Fruit fly (Drosophila melanogaster): Measurements from ENCODE around the gene CG46306.

CG46306 gene

DNA sequence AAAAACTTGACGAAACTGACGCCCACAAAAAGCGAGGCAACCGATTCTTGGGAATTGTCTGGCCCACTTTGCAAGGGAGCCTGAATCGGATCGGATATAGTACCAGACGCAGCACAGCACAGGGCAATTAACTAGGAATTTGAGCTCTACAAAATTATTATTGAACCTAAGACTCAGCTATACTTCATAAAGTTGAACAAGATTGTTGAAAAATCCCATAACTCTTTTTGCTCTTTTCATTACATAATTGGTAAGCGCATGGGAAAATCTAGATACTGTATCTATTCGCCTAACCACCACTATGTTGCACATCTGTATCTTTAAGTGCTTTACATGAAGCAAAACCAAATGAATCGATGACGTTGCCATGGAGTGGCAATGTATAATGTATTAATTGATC is 2.2 kb downstream of the CG46306 start (continued):
- TF ChIP-seq CG31627 (GFP tag; optimal IDR thresholded peaks at IDR 0.05) = peak; percentile 58
- peak; percentile 81 for TF ChIP-seq CG10631 (GFP tag; optimal IDR thresholded peaks at IDR 0.05)
- peak; percentile 63 for TF ChIP-seq lz (GFP tag; optimal IDR thresholded peaks at IDR 0.05)
- TF ChIP-seq CG6854 (GFP tag; optimal IDR thresholded peaks at IDR 0.05) = no peak
- peak; percentile 79 for TF ChIP-seq spab (GFP tag; optimal IDR thresholded peaks at IDR 0.05)
- peak; percentile 92 for TF ChIP-seq eg (GFP tag; IDR thresholded peaks at IDR 0.05)
- peak; percentile 84 for TF ChIP-seq Eip75B (GFP tag; optimal IDR thresholded peaks at IDR 0.05)
- peak; percentile 62 for TF ChIP-seq CG4318 (GFP tag; optimal IDR thresholded peaks at IDR 0.05)
- peak; percentile 78 for TF ChIP-seq CG6792 (GFP tag; optimal IDR thresholded peaks at IDR 0.05)
- TF ChIP-seq CG9139 (GFP tag; optimal IDR thresholded peaks at IDR 0.05) = peak; percentile 74
- TF ChIP-seq CG8319 (GFP tag; optimal IDR thresholded peaks at IDR 0.05) = peak; percentile 66
- peak; percentile 62 for TF ChIP-seq esn (GFP tag; optimal IDR thresholded peaks at IDR 0.05)
- TF ChIP-seq Ets21C (GFP tag; optimal IDR thresholded peaks at IDR 0.05) = peak; percentile 32
- peak; percentile 65 for TF ChIP-seq svp (GFP tag)

DNA sequence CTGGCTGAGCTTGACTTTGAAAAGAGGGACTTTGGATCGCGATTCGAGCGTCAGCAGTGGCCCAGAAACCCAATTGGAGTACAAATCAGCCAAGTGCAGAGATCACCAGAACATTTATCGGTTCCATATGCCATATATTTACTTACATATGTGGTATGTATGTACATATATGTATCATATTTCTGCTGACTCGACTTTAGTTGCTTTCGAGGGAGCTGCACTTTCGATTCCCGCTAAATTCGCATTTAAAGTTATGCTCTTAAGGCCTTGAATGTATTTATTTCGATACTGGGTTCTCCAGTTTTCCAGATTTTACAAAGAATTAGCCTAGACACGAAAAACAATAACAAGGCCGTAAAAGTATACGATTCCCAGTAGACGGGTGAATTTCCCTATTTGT is 3.5 kb downstream of the CG46306 start:
- TF ChIP-seq achi (GFP tag; optimal IDR thresholded peaks at IDR 0.05) = no peak
- no peak for TF ChIP-seq CG8632 (GFP tag; optimal IDR thresholded peaks at IDR 0.05)
- no peak for TF ChIP-seq CG34406 (GFP tag; optimal IDR thresholded peaks at IDR 0.05)
- no peak for TF ChIP-seq CG16779 (tag; optimal IDR thresholded peaks at IDR 0.05)
- no peak for TF ChIP-seq Sox15 (GFP tag; optimal IDR thresholded peaks at IDR 0.05)
- no peak for TF ChIP-seq CG10669 (GFP tag; optimal IDR thresholded peaks at IDR 0.05)
- TF ChIP-seq CG6276 (GFP tag; optimal IDR thresholded peaks at IDR 0.05) = no peak

DNA sequence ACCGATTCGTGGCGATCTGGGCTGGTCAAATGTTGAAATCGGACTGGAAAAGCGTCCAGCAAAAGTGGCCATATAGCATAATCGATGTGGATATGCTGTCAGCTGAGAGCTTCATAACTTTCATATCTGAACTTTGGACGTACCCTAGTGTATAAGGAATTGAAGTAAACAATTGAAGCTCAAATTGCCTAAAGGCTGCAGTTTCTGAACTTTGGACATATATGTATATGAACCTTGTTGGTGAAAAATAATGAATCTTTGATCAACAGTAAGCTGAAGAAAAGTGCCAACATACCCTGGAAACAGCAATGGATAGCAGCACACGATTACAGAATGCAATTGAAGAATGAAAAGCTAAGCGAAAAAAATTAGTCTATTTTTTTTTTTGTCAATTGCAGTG is 5.2 kb downstream of the CG46306 start:
- TF ChIP-seq acj6 (GFP tag; optimal IDR thresholded peaks at IDR 0.05) (peak; percentile 6), CG11902 (GFP tag; optimal IDR thresholded peaks at IDR 0.05) (no peak), CG6792 (GFP tag; optimal IDR thresholded peaks at IDR 0.05) (no peak), pdm3 (GFP tag; optimal IDR thresholded peaks at IDR 0.05) (no peak), CG8319 (GFP tag; optimal IDR thresholded peaks at IDR 0.05) (no peak), CG8119 (GFP tag; IDR thresholded peaks at IDR 0.05) (peak; percentile 24; the same call in 1 of the 3 replicates), achi (GFP tag; optimal IDR thresholded peaks at IDR 0.05) (peak; percentile 19), ss (GFP tag; optimal IDR thresholded peaks at IDR 0.05) (no peak), CG7368 (GFP tag; optimal IDR thresholded peaks at IDR 0.05) (no peak), Hr4 (GFP tag; optimal IDR thresholded peaks at IDR 0.05) (peak; percentile 0), CG6854 (GFP tag; optimal IDR thresholded peaks at IDR 0.05) (no peak), esn (GFP tag; optimal IDR thresholded peaks at IDR 0.05) (peak; percentile 1), CG11294 (GFP tag; IDR thresholded peaks at IDR 0.05) (no peak), Lpt (GFP tag; optimal IDR thresholded peaks at IDR 0.05) (no peak), fd85E (GFP tag; optimal IDR thresholded peaks at IDR 0.05) (no peak), Sox14 (GFP tag; optimal IDR thresholded peaks at IDR 0.05) (peak; percentile 8), CG6163 (GFP tag; IDR thresholded peaks at IDR 0.05) (no peak), CG32006 (GFP tag; optimal IDR thresholded peaks at IDR 0.05) (peak; percentile 36), CG16779 (tag; optimal IDR thresholded peaks at IDR 0.05) (no peak), Eip78C (GFP tag) (peak; percentile 76), salr (GFP tag; optimal IDR thresholded peaks at IDR 0.05) (no peak), Blimp-1 (GFP tag; optimal IDR thresholded peaks at IDR 0.05) (no peak), OdsH (GFP tag; optimal IDR thresholded peaks at IDR 0.05) (peak; percentile 45)
